Worm (Caenorhabditis elegans): ENCODE results near the gene C13G3.1.
A peak's percentile ranks its signal among the peaks of the same experiment; 100 is the strongest.

Gene C13G3.1

DNA sequence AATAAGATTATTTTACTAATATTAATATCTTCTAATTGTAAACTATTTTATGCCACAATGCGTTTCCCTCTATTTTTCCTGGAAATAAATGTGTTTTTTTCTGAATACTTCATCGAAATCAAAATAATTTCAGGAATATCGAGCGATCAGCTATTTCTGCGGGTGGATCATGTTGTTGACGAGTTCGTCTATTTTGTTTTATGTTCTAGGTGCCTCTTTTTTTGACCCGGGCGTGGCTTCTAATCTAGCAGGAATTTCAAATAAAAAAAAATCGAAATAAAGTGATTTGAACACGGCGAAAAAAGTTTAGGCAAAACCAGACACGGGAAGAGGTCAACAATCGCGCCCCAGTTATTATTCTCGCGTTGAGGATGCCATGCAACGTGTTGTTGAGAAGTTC lies 39.7 kb upstream of the C13G3.1 start, which contains the start of gene T04C12.33:
TSS of gene T04C12.33 (plus strand) at position 301 of the 400 bp plus-strand sequence.
- TF ChIP-seq akir-1 (GFP tag; optimal IDR thresholded peaks at IDR 0.05) (no peak), attf-5 (GFP tag; optimal IDR thresholded peaks at IDR 0.05) (no peak), somi-1 (GFP tag; optimal IDR thresholded peaks at IDR 0.05) (no peak), F33H1.4 (GFP tag; IDR thresholded peaks at IDR 0.05) (no peak), nhr-80 (tag; optimal IDR thresholded peaks at IDR 0.05) (no peak), atf-7 (tag; optimal IDR thresholded peaks at IDR 0.05) (no peak), ekl-4 (GFP tag; IDR thresholded peaks at IDR 0.05) (no peak), T26A5.8 (tag; optimal IDR thresholded peaks at IDR 0.05) (no peak), F37B4.10 (GFP tag; IDR thresholded peaks at IDR 0.05) (no peak), T07F8.4 (tag; optimal IDR thresholded peaks at IDR 0.05) (no peak)

DNA sequence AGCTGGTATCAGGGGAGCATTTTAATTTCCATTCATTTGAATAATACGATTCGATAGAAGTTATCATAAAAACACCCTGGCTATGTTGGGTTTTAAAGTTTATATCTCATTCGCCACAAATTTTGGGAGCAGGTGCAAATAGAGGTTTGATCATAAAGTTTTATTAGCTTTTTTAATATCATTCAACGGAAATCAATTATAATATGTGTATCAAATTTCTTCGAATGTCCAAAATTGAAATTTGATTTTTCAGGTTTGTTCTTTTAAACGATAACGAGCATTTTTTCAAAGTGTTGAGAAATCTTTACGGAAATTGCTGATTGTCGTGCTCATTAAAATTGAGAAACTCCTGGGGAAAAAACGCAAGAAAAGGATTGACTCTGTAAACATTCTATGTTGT lies 36.4 kb upstream of the C13G3.1 start, which contains the start of gene srh-74:
TSS of gene srh-74 (minus strand) at position 101 of the 400 bp plus-strand sequence.
- TF ChIP-seq F33H1.4 (GFP tag; IDR thresholded peaks at IDR 0.05), result no peak
- TF ChIP-seq T07F8.4 (tag; optimal IDR thresholded peaks at IDR 0.05), result no peak
- no peak for TF ChIP-seq madf-3 (GFP tag; IDR thresholded peaks at IDR 0.05)
- TF ChIP-seq B0035.1 (tag; optimal IDR thresholded peaks at IDR 0.05), result no peak
- TF ChIP-seq Y53G8AR.9 (GFP tag; conservative IDR thresholded peaks at IDR 0.05), result no peak
- TF ChIP-seq tbx-9 (tag; optimal IDR thresholded peaks at IDR 0.05; ENCODE audit: borderline replicate concordance), result no peak
- TF ChIP-seq ceh-79 (tag; optimal IDR thresholded peaks at IDR 0.05), result no peak
- no peak for TF ChIP-seq ztf-18 (tag; optimal IDR thresholded peaks at IDR 0.05)
- no peak for TF ChIP-seq pbrm-1 (GFP tag; IDR thresholded peaks at IDR 0.05)
- no peak for TF ChIP-seq nhr-80 (tag; optimal IDR thresholded peaks at IDR 0.05)
- no peak for TF ChIP-seq F52B5.7 (tag; optimal IDR thresholded peaks at IDR 0.05)
- TF ChIP-seq bed-2 (GFP tag; IDR thresholded peaks at IDR 0.05), result no peak
- no peak for TF ChIP-seq rcor-1 (GFP tag; IDR thresholded peaks at IDR 0.05)
- TF ChIP-seq ets-4 (GFP tag; optimal IDR thresholded peaks at IDR 0.05), result no peak
- TF ChIP-seq snpc-1.3 (tag; optimal IDR thresholded peaks at IDR 0.05; ENCODE audit: insufficient read depth), result no peak
- TF ChIP-seq fkh-3 (tag; optimal IDR thresholded peaks at IDR 0.05), result no peak
- TF ChIP-seq akir-1 (GFP tag; optimal IDR thresholded peaks at IDR 0.05), result no peak

DNA sequence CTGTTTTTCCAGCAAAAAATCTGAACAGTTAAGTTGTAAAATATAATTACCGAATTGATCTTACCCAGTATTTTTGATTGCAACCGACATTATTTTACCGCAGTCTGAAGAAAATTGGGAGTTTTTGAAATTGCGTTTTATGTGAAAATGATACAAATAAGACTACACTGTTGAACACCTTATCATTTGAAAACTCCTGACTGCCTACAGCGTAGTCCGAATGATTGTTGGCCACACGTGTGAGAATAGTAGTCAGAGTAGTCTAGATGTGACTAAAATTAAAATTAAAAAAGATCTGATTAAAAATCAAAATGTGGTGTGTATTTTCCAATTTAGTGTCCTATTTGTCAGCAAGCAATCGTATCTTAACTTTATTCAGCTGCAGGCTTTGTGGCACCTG lies 34.5 kb upstream of the C13G3.1 start, which contains the start of gene dhs-18:
TSS of gene dhs-18 (minus strand) at position 104 of the 400 bp plus-strand sequence.
- TF ChIP-seq sdz-38 (tag; optimal IDR thresholded peaks at IDR 0.05) (no peak), hlh-26 (GFP tag; conservative IDR thresholded peaks at IDR 0.05) (no peak), ekl-4 (GFP tag; IDR thresholded peaks at IDR 0.05) (no peak), F57C9.4 (tag; optimal IDR thresholded peaks at IDR 0.05) (no peak), Y56A3A.18 (GFP tag; IDR thresholded peaks at IDR 0.05) (no peak), nhr-80 (tag; optimal IDR thresholded peaks at IDR 0.05) (peak; percentile 14), egl-18 (GFP tag; IDR thresholded peaks at IDR 0.05) (no peak), rec-8 (tag; optimal IDR thresholded peaks at IDR 0.05) (no peak)

DNA sequence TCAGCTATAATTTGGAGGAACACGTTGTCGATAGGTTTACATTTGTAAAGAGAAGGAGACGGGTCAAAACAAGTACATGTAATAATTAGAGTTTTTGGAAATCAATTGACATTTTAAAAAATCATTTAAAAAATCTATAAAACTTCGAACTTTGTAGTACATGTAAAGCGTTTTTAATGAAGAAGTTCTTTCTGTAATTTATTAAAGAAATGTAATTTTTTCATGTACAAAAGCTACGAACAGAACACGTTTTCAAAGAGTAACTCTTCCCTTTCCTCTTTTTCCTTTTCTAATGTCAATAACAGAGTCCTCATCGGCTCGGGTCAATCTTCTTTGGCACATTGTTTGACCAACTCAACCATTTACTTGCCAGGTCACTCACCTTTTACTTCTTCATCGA lies 31.5 kb upstream of the C13G3.1 start, which contains the start of gene C45B11.6:
TSS of gene C45B11.6 (plus strand) at position 301 of the 400 bp plus-strand sequence.
- TF ChIP-seq D2030.7 (GFP tag; IDR thresholded peaks at IDR 0.05) (no peak), nhr-90 (tag; optimal IDR thresholded peaks at IDR 0.05) (no peak)

DNA sequence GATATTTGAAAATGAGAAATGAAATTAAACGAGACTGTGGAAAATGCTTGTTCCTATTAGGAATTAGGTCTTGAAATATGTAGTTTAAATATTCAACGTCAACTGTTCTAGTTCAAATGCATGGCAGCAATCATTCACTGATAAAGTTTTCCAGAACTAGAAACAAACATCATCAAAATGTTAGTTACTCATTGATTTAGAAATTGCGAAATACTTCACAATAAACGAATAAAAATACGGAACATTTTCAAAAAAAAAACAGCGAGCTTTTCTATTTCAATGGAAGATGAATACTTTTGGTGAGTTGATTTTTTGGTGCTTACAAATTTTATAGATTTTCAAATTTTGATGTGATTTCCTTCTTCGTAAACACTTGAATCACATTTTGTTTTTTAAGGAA lies 30.3 kb upstream of the C13G3.1 start, which contains the start of gene C45B11.2:
TSS of gene C45B11.2 (plus strand) at position 173 of the 400 bp plus-strand sequence.
- TF ChIP-seq D2030.7 (GFP tag; IDR thresholded peaks at IDR 0.05) (no peak), ztf-28 (GFP tag; IDR thresholded peaks at IDR 0.05) (no peak), dpl-1 (GFP tag; optimal IDR thresholded peaks at IDR 0.05) (no peak), aptf-2 (GFP tag; conservative IDR thresholded peaks at IDR 0.05) (no peak), cebp-1 (GFP tag; IDR thresholded peaks at IDR 0.05) (0 out of 2 replicates have a peak, but pooled peaks have one; percentile 35), cebp-1 (tag; optimal IDR thresholded peaks at IDR 0.05) (peak; percentile 83), nhr-80 (tag; optimal IDR thresholded peaks at IDR 0.05) (peak; percentile 7)

Measured in whole organism, young adult.